Fruit fly (Drosophila melanogaster) whole organism, embryonic: ENCODE data around the gene hog.

Experiments used
- Abd-B ChIP-seq: fragments of 200-800 bp; sonication (Bioruptor generic); optimal IDR thresholded peaks from 2 replicates; lab custom pipeline; 2018; ENCODE audit warnings: missing biosample characterization, mild to moderate bottlenecking, missing genetic modification characterization, moderate library complexity
- Adf1 ChIP-seq: fragments of 200-800 bp; sonication (Bioruptor generic); IDR thresholded peaks from 2 replicates; pipeline ENCODE4 v1.3.6; 2022; ENCODE audit warnings: missing biosample characterization, missing genetic modification characterization
- CG11085 ChIP-seq: fragments of 200-800 bp; sonication (Bioruptor generic); IDR thresholded peaks from 2 replicates; pipeline ENCODE4 v1.3.6; 2022; ENCODE audit warnings: missing biosample characterization, missing genetic modification characterization
- CG11695 ChIP-seq: fragments of 200-800 bp; sonication (Bioruptor generic); IDR thresholded peaks from 3 replicates; pipeline ENCODE4 v1.3.6; 2022; ENCODE audit warnings: missing biosample characterization, missing genetic modification characterization
- CG12299 ChIP-seq: fragments of 200-800 bp; sonication (Bioruptor generic); optimal IDR thresholded peaks from 2 replicates; lab custom pipeline; 2018; ENCODE audit warnings: missing biosample characterization, mild to moderate bottlenecking, missing genetic modification characterization
- CG12744 ChIP-seq: fragments of 200-800 bp; sonication (Bioruptor generic); optimal IDR thresholded peaks from 2 replicates; lab custom pipeline; 2016; ENCODE audit warnings: missing biosample characterization, missing genetic modification characterization
- CG12769 ChIP-seq: fragments of 200-800 bp; sonication (Bioruptor generic); optimal IDR thresholded peaks from 2 replicates; lab custom pipeline; 2019; ENCODE audit warnings: missing biosample characterization, mild to moderate bottlenecking, missing genetic modification characterization, moderate library complexity
- CG14667 ChIP-seq: fragments of 200-800 bp; sonication (Bioruptor generic); IDR thresholded peaks from 2 replicates; pipeline ENCODE4 v1.3.6; 2022; ENCODE audit warnings: missing biosample characterization, missing genetic modification characterization
- CG16779 ChIP-seq: fragments of 200-800 bp; sonication (Bioruptor generic); IDR thresholded peaks from 2 replicates; pipeline ENCODE4 v1.3.6; 2022; ENCODE audit warnings: missing biosample characterization, missing genetic modification characterization
- CG16863 ChIP-seq: fragments of 200-800 bp; sonication (Bioruptor generic); optimal IDR thresholded peaks from 3 replicates; lab custom pipeline; 2016; ENCODE audit warnings: missing biosample characterization, missing genetic modification characterization
- CG17328 ChIP-seq: fragments of 200-800 bp; sonication (Bioruptor generic); IDR thresholded peaks from 2 replicates; pipeline ENCODE4 v1.3.6; 2022; ENCODE audit warnings: missing biosample characterization, missing genetic modification characterization
- CG17359 ChIP-seq: fragments of 200-800 bp; sonication (Bioruptor generic); optimal IDR thresholded peaks from 3 replicates; lab custom pipeline; 2018; ENCODE audit warnings: missing biosample characterization, mild to moderate bottlenecking, missing genetic modification characterization, moderate library complexity
- CG17612 ChIP-seq: fragments of 200-800 bp; sonication (Bioruptor generic); IDR thresholded peaks from 2 replicates; pipeline ENCODE4 v1.3.6; 2022; ENCODE audit warnings: missing biosample characterization, missing genetic modification characterization
- CG18262 ChIP-seq: fragments of 200-800 bp; optimal IDR thresholded peaks from 3 replicates; lab custom pipeline; 2019; ENCODE audit warnings: missing biosample characterization, mild to moderate bottlenecking, missing genetic modification characterization, moderate library complexity
- CG18599 ChIP-seq: fragments of 200-800 bp; sonication (Bioruptor generic); optimal IDR thresholded peaks from 3 replicates; lab custom pipeline; 2017; ENCODE audit warnings: missing biosample characterization, missing genetic modification characterization, mild to moderate bottlenecking, moderate library complexity, missing genetic modification reagents
- CG30020 ChIP-seq: fragments of 200-800 bp; optimal IDR thresholded peaks from 2 replicates; lab custom pipeline; 2019; ENCODE audit warnings: missing biosample characterization, mild to moderate bottlenecking, missing genetic modification characterization, moderate library complexity
- CG3726 ChIP-seq: fragments of 200-800 bp; sonication (Bioruptor generic); IDR thresholded peaks from 3 replicates; pipeline ENCODE4, ENCODE4 v1.3.6; 2022; ENCODE audit warnings: missing biosample characterization, missing genetic modification characterization
- CG3847 ChIP-seq: fragments of 200-800 bp; sonication (Bioruptor generic); IDR thresholded peaks from 2 replicates; pipeline ENCODE4 v1.3.6; 2022; ENCODE audit warnings: missing biosample characterization, missing genetic modification characterization
- CG3995 ChIP-seq: fragments of 200-800 bp; sonication (Bioruptor generic); optimal IDR thresholded peaks from 3 replicates; lab custom pipeline; 2016; ENCODE audit warnings: missing biosample characterization, missing genetic modification characterization
- CG8944 ChIP-seq: fragments of 200-800 bp; sonication (Bioruptor generic); optimal IDR thresholded peaks from 3 replicates; lab custom pipeline; 2016; ENCODE audit warnings: missing biosample characterization, missing genetic modification characterization
- CrebB ChIP-seq: fragments of 200-800 bp; sonication (Bioruptor generic); optimal IDR thresholded peaks from 3 replicates; lab custom pipeline; 2018; ENCODE audit warnings: missing biosample characterization, mild to moderate bottlenecking, missing genetic modification characterization
- MBD-R2 ChIP-seq: fragments of 200-800 bp; sonication (Bioruptor generic); IDR thresholded peaks from 2 replicates; pipeline ENCODE4 v1.3.6; 2022; ENCODE audit warnings: missing biosample characterization, missing genetic modification characterization
- Mad ChIP-seq: fragments of 200-800 bp; sonication (Bioruptor generic); optimal IDR thresholded peaks from 2 replicates; lab custom pipeline; 2016; ENCODE audit warnings: missing biosample characterization, missing genetic modification characterization
- Max ChIP-seq: fragments of 200-800 bp; sonication (Bioruptor generic); optimal IDR thresholded peaks from 2 replicates; lab custom pipeline; 2016; ENCODE audit warnings: missing biosample characterization, mild to moderate bottlenecking, missing genetic modification characterization
- Med ChIP-seq: fragments of 200-800 bp; sonication (Bioruptor generic); peaks from one replicate; lab custom pipeline; 2016; ENCODE audit warnings: missing biosample characterization, missing genetic modification characterization, mild to moderate bottlenecking, inconsistent platforms, moderate library complexity
- Meics ChIP-seq: fragments of 200-800 bp; sonication (Bioruptor generic); optimal IDR thresholded peaks from 2 replicates; lab custom pipeline; 2017; ENCODE audit warnings: missing biosample characterization, mild to moderate bottlenecking, missing genetic modification characterization
- Ptx1 ChIP-seq: fragments of 200-800 bp; sonication (Bioruptor generic); IDR thresholded peaks from 2 replicates; pipeline ENCODE4 v1.3.6; 2022; ENCODE audit warnings: missing biosample characterization, missing genetic modification characterization
- Scr ChIP-seq: fragments of 200-800 bp; sonication (Bioruptor generic); IDR thresholded peaks from 2 replicates; pipeline ENCODE4 v1.3.6; 2022; ENCODE audit warnings: missing biosample characterization, missing genetic modification characterization; ENCODE audit not compliant: partially characterized antibody
- Trl ChIP-seq, 3 experiments: fragments of >200 bp in 2 of 3; fragments of 200-800 bp in 1 of 3; sonication (Bioruptor generic) in 1 of 3; optimal IDR thresholded peaks; 2 replicates in 1 of 3; 3 replicates in 2 of 3; lab custom pipeline; 2016 to 2017; ENCODE audit warnings: missing biosample characterization in 1 of 3, missing genetic modification characterization in 1 of 3
- bbx ChIP-seq: fragments of 200-800 bp; sonication (Bioruptor generic); IDR thresholded peaks from 2 replicates; pipeline ENCODE4 v1.3.6; 2022; ENCODE audit warnings: missing biosample characterization, missing genetic modification characterization; ENCODE audit not compliant: partially characterized antibody
- btn ChIP-seq: fragments of 200-800 bp; sonication (Bioruptor generic); optimal IDR thresholded peaks from 2 replicates; lab custom pipeline; 2016; ENCODE audit warnings: missing biosample characterization, missing genetic modification characterization
- cg ChIP-seq: fragments of 200-800 bp; sonication (Bioruptor generic); optimal IDR thresholded peaks from 3 replicates; lab custom pipeline; 2019; ENCODE audit warnings: missing biosample characterization, mild to moderate bottlenecking, missing genetic modification characterization, moderate library complexity
- crp ChIP-seq, 2 experiments: fragments of 200-800 bp; sonication (Bioruptor generic); optimal IDR thresholded peaks; 2 replicates in 1 of 2; 3 replicates in 1 of 2; lab custom pipeline; 2017; ENCODE audit warnings: missing biosample characterization in 2 of 2, missing genetic modification characterization in 2 of 2, mild to moderate bottlenecking in 1 of 2, moderate library complexity in 1 of 2
- dan ChIP-seq: fragments of 200-800 bp; sonication (Bioruptor generic); IDR thresholded peaks from 2 replicates; pipeline ENCODE4 v1.3.6; 2022; ENCODE audit warnings: missing biosample characterization, missing genetic modification characterization
- eve ChIP-seq, 2 experiments: fragments of >200 bp; optimal IDR thresholded peaks; 2 replicates each; lab custom pipeline; 2017; ENCODE audit warnings: missing biosample characterization in 2 of 2, missing genetic modification characterization in 2 of 2
- fd102C ChIP-seq: fragments of 200-800 bp; sonication (Bioruptor generic); optimal IDR thresholded peaks from 2 replicates; lab custom pipeline; 2018; ENCODE audit warnings: missing biosample characterization, mild to moderate bottlenecking, missing genetic modification characterization, moderate library complexity
- fd64A ChIP-seq: fragments of 200-800 bp; sonication (Bioruptor generic); optimal IDR thresholded peaks from 3 replicates; lab custom pipeline; 2018; ENCODE audit warnings: missing biosample characterization, mild to moderate bottlenecking, missing genetic modification characterization
- jumu ChIP-seq: fragments of 200-800 bp; sonication (Bioruptor generic); optimal IDR thresholded peaks from 3 replicates; lab custom pipeline; 2016; ENCODE audit warnings: missing biosample characterization, missing genetic modification characterization
- ken ChIP-seq: fragments of 200-800 bp; sonication (Bioruptor generic); IDR thresholded peaks from 3 replicates; pipeline ENCODE4 v1.3.6; 2022; ENCODE audit warnings: missing biosample characterization, missing genetic modification characterization
- nau ChIP-seq: fragments of 200-800 bp; sonication (Bioruptor generic); optimal IDR thresholded peaks from 3 replicates; lab custom pipeline; 2017; ENCODE audit warnings: missing biosample characterization, mild to moderate bottlenecking, missing genetic modification characterization, missing genetic modification reagents
- nom ChIP-seq: fragments of 200-800 bp; sonication (Bioruptor generic); optimal IDR thresholded peaks from 2 replicates; lab custom pipeline; 2017; ENCODE audit warnings: missing biosample characterization, missing genetic modification characterization, mild to moderate bottlenecking, moderate library complexity, missing genetic modification reagents
- oc ChIP-seq: fragments of 200-800 bp; sonication (Bioruptor generic); optimal IDR thresholded peaks from 2 replicates; lab custom pipeline; 2018; ENCODE audit warnings: missing biosample characterization, mild to moderate bottlenecking, missing genetic modification characterization, moderate library complexity
- org-1 ChIP-seq: fragments of 200-800 bp; sonication (Bioruptor generic); optimal IDR thresholded peaks from 2 replicates; lab custom pipeline; 2017; ENCODE audit warnings: missing biosample characterization, missing genetic modification characterization
- otp ChIP-seq: fragments of 200-800 bp; sonication (Bioruptor generic); IDR thresholded peaks from 3 replicates; pipeline ENCODE4, ENCODE4 v1.3.6; 2022; ENCODE audit warnings: missing biosample characterization, missing genetic modification characterization
- pan ChIP-seq, 4 experiments: fragments of >200 bp in 3 of 4; fragments of 200-800 bp in 1 of 4; sonication (Bioruptor generic) in 1 of 4; optimal IDR thresholded peaks in 3 of 4; IDR thresholded peaks in 1 of 4; 2 replicates each; pipeline versions ENCODE4 v1.3.6 to Lab custom; 2017 to 2022; ENCODE audit warnings: missing biosample characterization in 2 of 4, missing genetic modification characterization in 2 of 4, mixed read lengths in 1 of 4
- pfk ChIP-seq: fragments of 200-800 bp; sonication (Bioruptor generic); optimal IDR thresholded peaks from 2 replicates; lab custom pipeline; 2018; ENCODE audit warnings: missing biosample characterization, mild to moderate bottlenecking, missing genetic modification characterization, moderate library complexity
- unc-4 ChIP-seq: fragments of 200-800 bp; sonication (Bioruptor generic); IDR thresholded peaks from 2 replicates; pipeline ENCODE4 v1.3.6; 2022; ENCODE audit warnings: missing biosample characterization, missing genetic modification characterization; ENCODE audit not compliant: partially characterized antibody
- unpg ChIP-seq: fragments of 200-800 bp; sonication (Bioruptor generic); optimal IDR thresholded peaks from 3 replicates; lab custom pipeline; 2018; ENCODE audit warnings: missing biosample characterization, mild to moderate bottlenecking, missing genetic modification characterization, moderate library complexity
- usp ChIP-seq: fragments of >200 bp; optimal IDR thresholded peaks from 2 replicates; lab custom pipeline; 2017; ENCODE audit warnings: missing biosample characterization, missing genetic modification characterization
- vnd ChIP-seq: fragments of 200-800 bp; sonication (Bioruptor generic); IDR thresholded peaks from 3 replicates; pipeline ENCODE4 v1.3.6; 2022; ENCODE audit warnings: missing biosample characterization, missing genetic modification characterization; ENCODE audit not compliant: partially characterized antibody

Gene hog

DNA sequence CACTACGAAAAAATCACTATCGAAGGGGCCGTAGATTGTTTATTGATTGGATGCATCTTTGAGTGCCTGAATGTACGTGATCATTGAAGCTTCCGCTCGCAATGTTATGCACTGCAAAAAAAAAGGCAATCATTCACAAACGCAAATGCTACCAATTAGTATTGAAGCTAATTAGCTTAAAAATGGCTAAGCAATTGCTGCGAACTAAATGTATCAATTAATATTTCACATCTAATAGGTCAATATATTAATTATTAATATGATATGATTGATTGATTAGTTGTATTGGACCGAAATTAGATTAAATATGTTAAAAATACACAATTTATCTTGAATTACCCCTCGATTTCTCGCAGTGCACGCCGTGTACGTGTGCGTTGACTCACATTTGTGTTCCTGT lies 49.5 kb downstream of the hog start (continued):
- TF ChIP-seq Adf1 (GFP tag; lab: Robert Waterston, UW) = no peak
- TF ChIP-seq CG11085 (GFP tag; lab: Robert Waterston, UW) = no peak
- TF ChIP-seq MBD-R2 (GFP tag; lab: Robert Waterston, UW) = no peak
- no peak for TF ChIP-seq CG3995 (GFP tag; lab: Kevin White, UChicago)
- no peak for TF ChIP-seq fd64A (GFP tag; lab: Kevin White, UChicago)
- no peak for TF ChIP-seq usp
- no peak for TF ChIP-seq Scr (GFP tag; lab: Robert Waterston, UW)
- TF ChIP-seq CG12299 (tag; lab: Kevin White, UChicago) = no peak
- TF ChIP-seq CG14667 (GFP tag; lab: Robert Waterston, UW) = no peak
- no peak for TF ChIP-seq Med (GFP tag; lab: Kevin White, UChicago)
- no peak for TF ChIP-seq CG17328 (GFP tag; lab: Robert Waterston, UW)
- no peak for TF ChIP-seq CG30020 (tag; lab: Kevin White, UChicago)
- no peak for TF ChIP-seq CG16779
- TF ChIP-seq CG18262 (tag; lab: Kevin White, UChicago) = peak; percentile 50
- no peak for TF ChIP-seq cg (GFP tag; lab: Kevin White, UChicago)
- no peak for TF ChIP-seq Ptx1 (GFP tag; lab: Robert Waterston, UW)
- no peak for TF ChIP-seq CG8944 (GFP tag; lab: Kevin White, UChicago)
- no peak for TF ChIP-seq unc-4 (GFP tag; lab: Robert Waterston, UW)
- TF ChIP-seq pfk = no peak
- TF ChIP-seq CG12769 (tag; lab: Kevin White, UChicago) = no peak
- TF ChIP-seq CG11695 (GFP tag; lab: Robert Waterston, UW) = no peak
- peak; percentile 43 for TF ChIP-seq CG17359
- TF ChIP-seq CG3847 = no peak
- peak; percentile 32 for TF ChIP-seq unpg
- no peak for TF ChIP-seq Max
- TF ChIP-seq org-1 (GFP tag; lab: Kevin White, UChicago) = peak; percentile 12
- TF ChIP-seq crp (GFP tag; optimal IDR thresholded peaks at IDR 0.05; lab: Kevin White, UChicago) = no peak
- TF ChIP-seq vnd = no peak
- TF ChIP-seq pan (optimal IDR thresholded peaks at IDR 0.05; lab: Kevin White, UChicago) = no peak
- no peak for TF ChIP-seq pan (GFP tag; optimal IDR thresholded peaks at IDR 0.05 in 1 of 2, IDR thresholded peaks at IDR 0.05 in 1 of 2)
- no peak for TF ChIP-seq CrebB (tag; lab: Kevin White, UChicago)
- TF ChIP-seq CG17612 (GFP tag; lab: Robert Waterston, UW) = no peak
- TF ChIP-seq dan (GFP tag; lab: Robert Waterston, UW) = no peak
- TF ChIP-seq Meics = peak; percentile 50
- no peak for TF ChIP-seq CG16863 (GFP tag; lab: Kevin White, UChicago)
- no peak for TF ChIP-seq nau (GFP tag; lab: Kevin White, UChicago)
- no peak for TF ChIP-seq nom
- no peak for TF ChIP-seq CG3726 (GFP tag; lab: Robert Waterston, UW)
- TF ChIP-seq ken (GFP tag; lab: Robert Waterston, UW) = no peak
- TF ChIP-seq Abd-B (GFP tag; lab: Kevin White, UChicago) = peak; percentile 54
- TF ChIP-seq CG12744 (GFP tag; lab: Kevin White, UChicago) = no peak
- TF ChIP-seq otp (GFP tag; lab: Robert Waterston, UW) = no peak
- no peak for TF ChIP-seq bbx
- no peak for TF ChIP-seq Trl (optimal IDR thresholded peaks at IDR 0.05; lab: Kevin White, UChicago)
- no peak for TF ChIP-seq Trl (GFP tag; optimal IDR thresholded peaks at IDR 0.05; lab: Kevin White, UChicago)
- TF ChIP-seq fd102C (GFP tag; lab: Kevin White, UChicago) = no peak
- TF ChIP-seq Mad (GFP tag; lab: Kevin White, UChicago) = no peak
- no peak for TF ChIP-seq btn (GFP tag; lab: Kevin White, UChicago)
- no peak for TF ChIP-seq oc
- TF ChIP-seq CG18599 (GFP tag; lab: Kevin White, UChicago) = peak; percentile 13
- no peak for TF ChIP-seq jumu (GFP tag; lab: Kevin White, UChicago)
- TF ChIP-seq eve (GFP tag; optimal IDR thresholded peaks at IDR 0.05; lab: Kevin White, UChicago) = peak in 1 of 2 experiments; percentile 46
